Fruit fly (Drosophila melanogaster): Measurements from ENCODE around the gene CG43102.

CG43102 gene

DNA sequence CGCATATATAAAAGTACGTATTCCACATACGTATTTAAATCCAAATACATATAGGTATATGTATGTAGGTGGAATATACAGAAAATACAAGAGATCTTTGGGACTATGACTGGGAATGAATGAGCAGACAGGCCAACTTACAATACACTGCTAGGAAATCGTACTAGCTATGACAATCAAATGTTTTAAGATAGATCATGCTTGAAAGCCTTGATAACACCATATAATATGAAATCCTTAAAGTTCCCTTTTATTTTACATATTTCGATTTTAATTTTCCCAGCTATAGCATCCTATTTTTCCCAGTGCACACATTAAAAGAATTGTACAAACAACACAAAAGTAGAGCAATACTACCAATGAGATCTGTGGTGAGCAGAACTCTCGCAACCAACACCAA lies 12.9 kb downstream of the CG43102 start (continued):
- TF ChIP-seq Jarid2 (GFP tag; optimal IDR thresholded peaks at IDR 0.05) (peak; percentile 27), Fer3 (tag; optimal IDR thresholded peaks at IDR 0.05) (peak; percentile 73), sima (GFP tag; optimal IDR thresholded peaks at IDR 0.05) (peak; percentile 26), CG17568 (GFP tag; optimal IDR thresholded peaks at IDR 0.05) (no peak), CG9797 (GFP tag; optimal IDR thresholded peaks at IDR 0.05) (no peak), ranshi (GFP tag; IDR thresholded peaks at IDR 0.05) (peak; percentile 88), kay (GFP tag; optimal IDR thresholded peaks at IDR 0.05) (peak; percentile 72), phol (tag; optimal IDR thresholded peaks at IDR 0.05) (peak; percentile 82), wek (GFP tag; optimal IDR thresholded peaks at IDR 0.05) (peak; percentile 40), CoRest (tag; optimal IDR thresholded peaks at IDR 0.05) (peak; percentile 84), disco-r (GFP tag; optimal IDR thresholded peaks at IDR 0.05) (peak; percentile 74), CG31365 (tag; optimal IDR thresholded peaks at IDR 0.05) (peak; percentile 59), knrl (GFP tag; IDR thresholded peaks at IDR 0.05; ENCODE audit: partially characterized antibody) (no peak), hkb (optimal IDR thresholded peaks at IDR 0.05) (no peak), hkb (GFP tag; IDR thresholded peaks at IDR 0.05) (peak; percentile 87), CG42726 (GFP tag; IDR thresholded peaks at IDR 0.05; ENCODE audit: partially characterized antibody) (no peak), CG11247 (GFP tag; IDR thresholded peaks at IDR 0.05) (peak; percentile 88), CG3838 (GFP tag; optimal IDR thresholded peaks at IDR 0.05) (peak; percentile 23), dmrt99B (tag; optimal IDR thresholded peaks at IDR 0.05) (peak; percentile 87), nerfin-1 (tag; optimal IDR thresholded peaks at IDR 0.05) (peak; percentile 79), gro (GFP tag; optimal IDR thresholded peaks at IDR 0.05) (peak; percentile 85), CG10209 (GFP tag; optimal IDR thresholded peaks at IDR 0.05) (peak; percentile 68), CG13624 (GFP tag; optimal IDR thresholded peaks at IDR 0.05) (peak; percentile 92), tin (GFP tag; optimal IDR thresholded peaks at IDR 0.05) (peak; percentile 68), MTF-1 (GFP tag; optimal IDR thresholded peaks at IDR 0.05; ENCODE audit: borderline replicate concordance) (no peak), NFAT (GFP tag; IDR thresholded peaks at IDR 0.05) (peak; percentile 92), CG1647 (GFP tag; optimal IDR thresholded peaks at IDR 0.05) (peak; percentile 40), Nf-YC (tag; optimal IDR thresholded peaks at IDR 0.05) (peak; percentile 87), Poxn (GFP tag; IDR thresholded peaks at IDR 0.05) (no peak), unc-4 (GFP tag; IDR thresholded peaks at IDR 0.05; ENCODE audit: partially characterized antibody) (no peak), CG10565 (GFP tag; optimal IDR thresholded peaks at IDR 0.05) (no peak), CG6765 (GFP tag; optimal IDR thresholded peaks at IDR 0.05) (peak; percentile 64), dan (GFP tag; IDR thresholded peaks at IDR 0.05) (no peak), CG3995 (GFP tag; optimal IDR thresholded peaks at IDR 0.05) (peak; percentile 0), CG11696 (GFP tag; IDR thresholded peaks at IDR 0.05) (peak; percentile 45; the same call in 1 of the 2 replicates), Hr51 (GFP tag; optimal IDR thresholded peaks at IDR 0.05) (peak; percentile 19 to 84), Hey (tag; optimal IDR thresholded peaks at IDR 0.05) (no peak), TFAM (GFP tag; optimal IDR thresholded peaks at IDR 0.05) (no peak), CG3407 (GFP tag; optimal IDR thresholded peaks at IDR 0.05) (peak; percentile 61), CG15073 (GFP tag; optimal IDR thresholded peaks at IDR 0.05) (no peak), CG7745 (tag; optimal IDR thresholded peaks at IDR 0.05) (no peak), CG8388 (GFP tag; optimal IDR thresholded peaks at IDR 0.05) (peak; percentile 73), tll (GFP tag; optimal IDR thresholded peaks at IDR 0.05) (no peak), sens (GFP tag) (peak; percentile 97), CG17802 (tag; optimal IDR thresholded peaks at IDR 0.05) (no peak), abd-A (tag; optimal IDR thresholded peaks at IDR 0.05) (peak; percentile 38), vfl (GFP tag; optimal IDR thresholded peaks at IDR 0.05) (peak; percentile 43), jigr1 (GFP tag; IDR thresholded peaks at IDR 0.05) (peak; percentile 40; the same call in 1 of the 3 replicates), CG12391 (tag; optimal IDR thresholded peaks at IDR 0.05) (peak; percentile 75), Bgb (GFP tag; IDR thresholded peaks at IDR 0.05; ENCODE audit: partially characterized antibody) (no peak)

All from whole organism, embryonic.